Fruit fly (Drosophila melanogaster) whole organism, embryonic: ENCODE measurements around the gene sicily.
A peak's percentile ranks its signal among the peaks of the same experiment; 100 is the strongest.

Experiments
- Antp ChIP-seq: fragments of 200-800 bp; sonication (Bioruptor generic); optimal IDR thresholded peaks from 3 replicates; lab custom pipeline; 2016; ENCODE audit warnings: missing biosample characterization, missing genetic modification characterization
- CG10431 ChIP-seq: fragments of 200-800 bp; sonication (Bioruptor generic); optimal IDR thresholded peaks from 3 replicates; lab custom pipeline; 2018; ENCODE audit warnings: missing biosample characterization, mild to moderate bottlenecking, missing genetic modification characterization
- CG10462 ChIP-seq: fragments of 200-800 bp; sonication (Bioruptor generic); optimal IDR thresholded peaks from 2 replicates; lab custom pipeline; 2016; ENCODE audit warnings: missing biosample characterization, missing genetic modification characterization
- CG12299 ChIP-seq: fragments of 200-800 bp; sonication (Bioruptor generic); optimal IDR thresholded peaks from 2 replicates; lab custom pipeline; 2018; ENCODE audit warnings: missing biosample characterization, mild to moderate bottlenecking, missing genetic modification characterization
- CG1233 ChIP-seq: fragments of 200-800 bp; sonication (Bioruptor generic); optimal IDR thresholded peaks from 4 replicates; lab custom pipeline; 2018; ENCODE audit warnings: missing biosample characterization, mild to moderate bottlenecking, missing genetic modification characterization
- CG13296 ChIP-seq: fragments of 200-800 bp; sonication (Bioruptor generic); optimal IDR thresholded peaks from 3 replicates; lab custom pipeline; 2018; ENCODE audit warnings: missing biosample characterization, mild to moderate bottlenecking, missing genetic modification characterization
- CG13775 ChIP-seq: fragments of 200-800 bp; sonication (Bioruptor generic); optimal IDR thresholded peaks from 3 replicates; lab custom pipeline; 2017; ENCODE audit warnings: missing biosample characterization, mild to moderate bottlenecking, missing genetic modification characterization
- CG14014 ChIP-seq: fragments of 200-800 bp; sonication (Bioruptor generic); IDR thresholded peaks from 2 replicates; pipeline ENCODE4 v1.3.6; 2022; ENCODE audit warnings: missing biosample characterization, missing genetic modification characterization
- CG16815 ChIP-seq: fragments of 200-800 bp; sonication (Bioruptor generic); optimal IDR thresholded peaks from 3 replicates; lab custom pipeline; 2017; ENCODE audit warnings: missing biosample characterization, mild to moderate bottlenecking, missing genetic modification characterization
- CG17385 ChIP-seq: fragments of 200-800 bp; sonication (Bioruptor generic); optimal IDR thresholded peaks from 3 replicates; lab custom pipeline; 2018; ENCODE audit warnings: missing biosample characterization, mild to moderate bottlenecking, missing genetic modification characterization
- CG18619 ChIP-seq: fragments of 200-800 bp; sonication (Bioruptor generic); optimal IDR thresholded peaks from 3 replicates; lab custom pipeline; 2017; ENCODE audit warnings: missing biosample characterization, mild to moderate bottlenecking, missing genetic modification characterization
- CG2120 ChIP-seq: fragments of 200-800 bp; sonication (Bioruptor generic); optimal IDR thresholded peaks from 3 replicates; lab custom pipeline; 2016; ENCODE audit warnings: missing biosample characterization, missing genetic modification characterization
- CG2202 ChIP-seq: fragments of 200-800 bp; sonication (Bioruptor generic); optimal IDR thresholded peaks from 2 replicates; lab custom pipeline; 2018; ENCODE audit warnings: missing biosample characterization, mild to moderate bottlenecking, missing genetic modification characterization
- CG30431 ChIP-seq: fragments of 200-800 bp; sonication (Bioruptor generic); optimal IDR thresholded peaks from 2 replicates; lab custom pipeline; 2017; ENCODE audit warnings: missing biosample characterization, missing genetic modification characterization
- CG31224 ChIP-seq: fragments of 200-800 bp; sonication (Bioruptor generic); IDR thresholded peaks from 2 replicates; pipeline ENCODE4 v1.3.6; 2022; ENCODE audit warnings: missing biosample characterization, missing genetic modification characterization
- CG3281 ChIP-seq: fragments of 200-800 bp; sonication (Bioruptor generic); optimal IDR thresholded peaks from 3 replicates; lab custom pipeline; 2017; ENCODE audit warnings: missing biosample characterization, mild to moderate bottlenecking, missing genetic modification characterization
- CG34224 ChIP-seq: fragments of 200-800 bp; sonication (Bioruptor generic); IDR thresholded peaks from 3 replicates; pipeline ENCODE4 v1.3.6; 2022; ENCODE audit warnings: missing biosample characterization, missing genetic modification characterization; ENCODE audit not compliant: partially characterized antibody
- CG3726 ChIP-seq: fragments of 200-800 bp; sonication (Bioruptor generic); IDR thresholded peaks from 3 replicates; pipeline ENCODE4, ENCODE4 v1.3.6; 2022; ENCODE audit warnings: missing biosample characterization, missing genetic modification characterization
- CG43689 ChIP-seq: fragments of 200-800 bp; sonication (Bioruptor generic); IDR thresholded peaks from 2 replicates; pipeline ENCODE4 v1.3.6; 2022; ENCODE audit warnings: missing biosample characterization, missing genetic modification characterization
- CG4404 ChIP-seq: fragments of 200-800 bp; sonication (Bioruptor generic); IDR thresholded peaks from 2 replicates; pipeline ENCODE4 v1.3.6; 2022; ENCODE audit warnings: missing biosample characterization, missing genetic modification characterization
- CG6254 ChIP-seq: fragments of 200-800 bp; sonication (Bioruptor generic); optimal IDR thresholded peaks from 3 replicates; lab custom pipeline; 2017; ENCODE audit warnings: mild to moderate bottlenecking, missing biosample characterization, missing genetic modification reagents, missing genetic modification characterization
- CG7928 ChIP-seq: fragments of 200-800 bp; sonication (Bioruptor generic); optimal IDR thresholded peaks from 2 replicates; lab custom pipeline; 2017; ENCODE audit warnings: missing biosample characterization, mild to moderate bottlenecking, missing genetic modification characterization
- Fer3 ChIP-seq: fragments of 200-800 bp; sonication (Bioruptor generic); optimal IDR thresholded peaks from 2 replicates; lab custom pipeline; 2018; ENCODE audit warnings: missing biosample characterization, mild to moderate bottlenecking, missing genetic modification characterization, moderate library complexity
- Lim3 ChIP-seq: fragments of 200-800 bp; sonication (Bioruptor generic); IDR thresholded peaks from 2 replicates; pipeline ENCODE4 v1.3.6; 2022; ENCODE audit warnings: missing biosample characterization, missing genetic modification characterization
- MTF-1 ChIP-seq: fragments of 200-800 bp; sonication (Bioruptor generic); optimal IDR thresholded peaks from 2 replicates; lab custom pipeline; 2018; ENCODE audit warnings: missing biosample characterization, mild to moderate bottlenecking, missing genetic modification characterization, borderline replicate concordance
- Nf-YC ChIP-seq: fragments of 200-800 bp; optimal IDR thresholded peaks from 3 replicates; lab custom pipeline; 2019; ENCODE audit warnings: missing biosample characterization, mild to moderate bottlenecking, missing genetic modification characterization, moderate library complexity
- Oaz ChIP-seq: fragments of 200-800 bp; sonication (Bioruptor generic); IDR thresholded peaks from 2 replicates; pipeline ENCODE4 v1.3.6; 2022; ENCODE audit warnings: missing biosample characterization, missing genetic modification characterization
- PHDP ChIP-seq: fragments of 200-800 bp; sonication (Bioruptor generic); optimal IDR thresholded peaks from 3 replicates; lab custom pipeline; 2018; ENCODE audit warnings: missing biosample characterization, mild to moderate bottlenecking, missing genetic modification characterization, moderate library complexity
- Side ChIP-seq: fragments of 200-800 bp; sonication (Bioruptor generic); optimal IDR thresholded peaks from 2 replicates; lab custom pipeline; 2016; ENCODE audit warnings: missing biosample characterization, missing genetic modification characterization
- Stat92E ChIP-seq, 3 experiments: fragments of >200 bp in 2 of 3; fragments of 200-800 bp in 1 of 3; sonication (Bioruptor generic) in 1 of 3; optimal IDR thresholded peaks; 2 replicates each; lab custom pipeline; 2017 to 2019; ENCODE audit warnings: missing biosample characterization in 3 of 3, missing genetic modification characterization in 3 of 3, mild to moderate bottlenecking in 1 of 3, moderate library complexity in 1 of 3
- btn ChIP-seq: fragments of 200-800 bp; sonication (Bioruptor generic); optimal IDR thresholded peaks from 2 replicates; lab custom pipeline; 2016; ENCODE audit warnings: missing biosample characterization, missing genetic modification characterization
- chif ChIP-seq, 2 experiments: fragments of 200-800 bp; sonication (Bioruptor generic); optimal IDR thresholded peaks; 3 replicates each; lab custom pipeline; 2016; ENCODE audit warnings: missing biosample characterization in 2 of 2, missing genetic modification characterization in 2 of 2
- dmrt99B ChIP-seq: fragments of 200-800 bp; sonication (Bioruptor generic); optimal IDR thresholded peaks from 2 replicates; lab custom pipeline; 2018; ENCODE audit warnings: missing biosample characterization, mild to moderate bottlenecking, missing genetic modification characterization, moderate library complexity
- ewg ChIP-seq: fragments of 200-800 bp; sonication (Bioruptor generic); optimal IDR thresholded peaks from 3 replicates; lab custom pipeline; 2017; ENCODE audit warnings: mild to moderate bottlenecking, missing biosample characterization, missing genetic modification reagents, missing genetic modification characterization
- eyg ChIP-seq: fragments of 200-800 bp; sonication (Bioruptor generic); optimal IDR thresholded peaks from 3 replicates; lab custom pipeline; 2016; ENCODE audit warnings: missing biosample characterization, missing genetic modification characterization
- gce ChIP-seq: fragments of 200-800 bp; sonication (Bioruptor generic); IDR thresholded peaks from 3 replicates; pipeline ENCODE4 v1.3.6; 2022; ENCODE audit warnings: missing biosample characterization, missing genetic modification characterization
- gcm ChIP-seq: fragments of 200-800 bp; sonication (Bioruptor generic); optimal IDR thresholded peaks from 2 replicates; lab custom pipeline; 2019; ENCODE audit warnings: missing biosample characterization, mild to moderate bottlenecking, missing genetic modification characterization, moderate library complexity
- gt ChIP-seq: fragments of 200-800 bp; sonication (Bioruptor generic); IDR thresholded peaks from 2 replicates; pipeline ENCODE4 v1.3.6; 2022; ENCODE audit warnings: missing biosample characterization, missing genetic modification characterization
- jumu ChIP-seq: fragments of 200-800 bp; sonication (Bioruptor generic); optimal IDR thresholded peaks from 3 replicates; lab custom pipeline; 2016; ENCODE audit warnings: missing biosample characterization, missing genetic modification characterization
- lab ChIP-seq: fragments of 200-800 bp; sonication (Bioruptor generic); optimal IDR thresholded peaks from 3 replicates; lab custom pipeline; 2017; ENCODE audit warnings: missing biosample characterization, missing genetic modification characterization, mild to moderate bottlenecking, moderate library complexity, missing genetic modification reagents
- lilli ChIP-seq: fragments of 200-800 bp; sonication (Bioruptor generic); optimal IDR thresholded peaks from 3 replicates; lab custom pipeline; 2016; ENCODE audit warnings: missing biosample characterization, missing genetic modification characterization
- nau ChIP-seq: fragments of 200-800 bp; sonication (Bioruptor generic); optimal IDR thresholded peaks from 3 replicates; lab custom pipeline; 2017; ENCODE audit warnings: missing biosample characterization, mild to moderate bottlenecking, missing genetic modification characterization, missing genetic modification reagents
- nerfin-1 ChIP-seq: fragments of 200-800 bp; sonication (Bioruptor generic); optimal IDR thresholded peaks from 3 replicates; lab custom pipeline; 2019; ENCODE audit warnings: missing biosample characterization, mild to moderate bottlenecking, missing genetic modification characterization, moderate library complexity
- p53 ChIP-seq: fragments of 200-800 bp; sonication (Bioruptor generic); optimal IDR thresholded peaks from 2 replicates; lab custom pipeline; 2016; ENCODE audit warnings: missing biosample characterization, missing genetic modification characterization
- pros ChIP-seq: fragments of 200-800 bp; sonication (Bioruptor generic); optimal IDR thresholded peaks from 3 replicates; lab custom pipeline; 2019; ENCODE audit warnings: missing biosample characterization, mild to moderate bottlenecking, missing genetic modification characterization, moderate library complexity
- seq ChIP-seq: fragments of 200-800 bp; sonication (Bioruptor generic); IDR thresholded peaks from 2 replicates; pipeline ENCODE4 v1.3.6; 2022; ENCODE audit warnings: missing biosample characterization, missing genetic modification characterization
- sima ChIP-seq: fragments of 200-800 bp; sonication (Bioruptor generic); optimal IDR thresholded peaks from 2 replicates; lab custom pipeline; 2016; ENCODE audit warnings: missing biosample characterization, missing genetic modification characterization
- ssp ChIP-seq: fragments of 200-800 bp; sonication (Bioruptor generic); IDR thresholded peaks from 2 replicates; pipeline ENCODE4 v1.3.6; 2022; ENCODE audit warnings: missing biosample characterization, missing genetic modification characterization
- tx ChIP-seq: fragments of 200-800 bp; sonication (Bioruptor generic); optimal IDR thresholded peaks from 2 replicates; lab custom pipeline; 2016; ENCODE audit warnings: missing biosample characterization, missing genetic modification characterization
- z ChIP-seq: fragments of 200-800 bp; sonication (Bioruptor generic); IDR thresholded peaks from 3 replicates; pipeline ENCODE4 v1.3.6; 2022; ENCODE audit warnings: missing biosample characterization, missing genetic modification characterization

sicily gene

DNA sequence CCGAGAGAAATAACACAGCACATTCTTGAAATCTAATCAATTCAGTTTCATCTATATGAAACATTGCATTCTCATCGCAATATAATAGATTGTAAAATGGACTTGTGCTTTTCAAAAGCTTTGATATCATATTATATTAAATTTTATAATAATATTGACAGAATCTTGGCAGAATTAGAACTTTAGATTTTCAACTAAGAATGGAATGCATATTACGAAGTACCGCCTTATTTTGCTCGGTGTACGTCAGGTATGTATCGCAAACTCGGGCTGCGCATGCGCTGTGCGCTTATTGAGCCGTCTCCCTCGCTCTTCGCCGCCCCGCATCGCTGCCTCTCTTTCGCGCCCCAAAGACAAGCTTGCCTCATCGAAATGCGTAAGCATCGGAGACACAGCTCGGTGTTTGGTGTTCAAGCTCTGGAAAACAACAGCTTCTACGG is 23.6 kb downstream of the sicily start (continued):
- TF ChIP-seq CG10431 (GFP tag; lab: Kevin White, UChicago) = peak; percentile 74
- TF ChIP-seq CG31224 (GFP tag; lab: Robert Waterston, UW) = peak; percentile 76
- no peak for TF ChIP-seq eyg (GFP tag; lab: Kevin White, UChicago)
- TF ChIP-seq CG1233 (GFP tag; lab: Kevin White, UChicago) = peak; percentile 89
- no peak for TF ChIP-seq tx (GFP tag; lab: Kevin White, UChicago)
- peak; percentile 93 for TF ChIP-seq CG13296 (GFP tag; lab: Kevin White, UChicago)
- TF ChIP-seq CG2202 = peak; percentile 81
- TF ChIP-seq z (GFP tag; lab: Robert Waterston, UW) = no peak
- TF ChIP-seq nau = peak; percentile 78
- TF ChIP-seq ssp (GFP tag; lab: Robert Waterston, UW) = peak; percentile 78
- TF ChIP-seq CG6254 (GFP tag; lab: Kevin White, UChicago) = peak; percentile 85
- TF ChIP-seq gt = peak; percentile 74
- TF ChIP-seq CG13775 = peak; percentile 90
- TF ChIP-seq jumu = no peak
- peak; percentile 94 for TF ChIP-seq dmrt99B (tag; lab: Kevin White, UChicago)
- TF ChIP-seq CG10462 (GFP tag; lab: Kevin White, UChicago) = peak; percentile 57
- no peak for TF ChIP-seq CG34224 (GFP tag; lab: Robert Waterston, UW)
- no peak for TF ChIP-seq sima (GFP tag; lab: Kevin White, UChicago)
- peak; percentile 44 for TF ChIP-seq lilli
- peak in 1 of 2 experiments; percentile 3 for TF ChIP-seq chif (GFP tag; optimal IDR thresholded peaks at IDR 0.05; lab: Kevin White, UChicago)
- peak; percentile 86 for TF ChIP-seq ewg (GFP tag; lab: Kevin White, UChicago)
- peak; percentile 79 for TF ChIP-seq CG30431 (GFP tag; lab: Kevin White, UChicago)
- TF ChIP-seq CG17385 (GFP tag; lab: Kevin White, UChicago) = peak; percentile 86
- TF ChIP-seq Antp = no peak
- peak; percentile 83 for TF ChIP-seq CG18619 (GFP tag; lab: Kevin White, UChicago)
- TF ChIP-seq CG12299 = peak; percentile 90
- peak; percentile 68 for TF ChIP-seq MTF-1 (GFP tag; lab: Kevin White, UChicago)
- no peak for TF ChIP-seq btn
- TF ChIP-seq CG43689 (GFP tag; lab: Robert Waterston, UW) = 0 out of 2 replicates have a peak, but pooled peaks have one; percentile 4
- TF ChIP-seq Lim3 = peak; percentile 56; the same call in 1 of the 2 replicates
- peak; percentile 70 for TF ChIP-seq Oaz (GFP tag; lab: Robert Waterston, UW)
- TF ChIP-seq nerfin-1 (tag; lab: Kevin White, UChicago) = peak; percentile 90
- TF ChIP-seq CG3726 (GFP tag; lab: Robert Waterston, UW) = peak; percentile 81; the same call in 2 of the 3 replicates
- TF ChIP-seq seq (GFP tag; lab: Robert Waterston, UW) = peak; percentile 84
- TF ChIP-seq pros (GFP tag; lab: Kevin White, UChicago) = peak; percentile 53
- TF ChIP-seq p53 = no peak
- peak; percentile 86 for TF ChIP-seq Fer3 (tag; lab: Kevin White, UChicago)
- peak; percentile 57 for TF ChIP-seq CG7928 (GFP tag; lab: Kevin White, UChicago)
- TF ChIP-seq PHDP (tag; lab: Kevin White, UChicago) = peak; percentile 90
- TF ChIP-seq CG4404 (GFP tag; lab: Robert Waterston, UW) = peak; percentile 80
- peak; percentile 87 for TF ChIP-seq CG3281 (GFP tag; lab: Kevin White, UChicago)
- peak; percentile 89 for TF ChIP-seq CG16815 (GFP tag; lab: Kevin White, UChicago)
- peak; percentile 88 for TF ChIP-seq lab
- peak; percentile 92 for TF ChIP-seq gcm
- TF ChIP-seq CG14014 = peak; percentile 86
- TF ChIP-seq CG2120 (GFP tag; lab: Kevin White, UChicago) = peak; percentile 58
- TF ChIP-seq Stat92E (GFP tag; optimal IDR thresholded peaks at IDR 0.05; lab: Kevin White, UChicago) = peak in 1 of 3 experiments; percentile 50
- TF ChIP-seq Nf-YC (tag; lab: Kevin White, UChicago) = peak; percentile 88
- no peak for TF ChIP-seq Side (GFP tag; lab: Kevin White, UChicago)
- TF ChIP-seq gce = peak; percentile 71; the same call in 2 of the 3 replicates
